Worm (Caenorhabditis elegans): ENCODE measurements around the gene F44E7.4.

- TF ChIP-seq pha-4 (tag; optimal IDR thresholded peaks at IDR 0.05) (no peak), ceh-18 (tag; optimal IDR thresholded peaks at IDR 0.05) (no peak)
Measured at ce11 chrV:5785372-5785771, 8.6 kb upstream of the F44E7.4 start, which contains the start of gene F44E7.7.

Measured in whole organism, late embryonic.